Worm (Caenorhabditis elegans) whole organism, mixed stage, embryonic: ENCODE results near the gene F46B6.10.

ENCODE experiments used
- M03D4.4 ChIP-seq: sonication (generic microtip); optimal IDR thresholded peaks from 2 replicates; lab custom pipeline; 2017; ENCODE audit warnings: mild to moderate bottlenecking, missing genetic modification characterization, missing compliant biosample characterization
- bed-3 ChIP-seq: fragments of 200-800 bp; sonication (Bioruptor generic); optimal IDR thresholded peaks from 3 replicates; lab custom pipeline; 2018; ENCODE audit warnings: mild to moderate bottlenecking, missing genetic modification characterization, moderate library complexity, missing compliant biosample characterization
- ceh-39 ChIP-seq: fragments of 150-350 bp; optimal IDR thresholded peaks from 2 replicates; lab custom pipeline; 2014; ENCODE audit warnings: missing biosample characterization, missing genetic modification characterization
- ceh-43 ChIP-seq: fragments of 200-800 bp; sonication (Bioruptor generic); optimal IDR thresholded peaks from 2 replicates; lab custom pipeline; 2018; ENCODE audit warnings: mild to moderate bottlenecking, missing genetic modification characterization, moderate library complexity, missing compliant biosample characterization
- ces-1 ChIP-seq: fragments of 150-350 bp; optimal IDR thresholded peaks from 2 replicates; lab custom pipeline; 2014; ENCODE audit warnings: missing biosample characterization, missing genetic modification reagents, missing genetic modification characterization
- cnd-1 ChIP-seq: fragments of 200-800 bp; sonication (Bioruptor generic); optimal IDR thresholded peaks from 2 replicates; lab custom pipeline; 2018; ENCODE audit warnings: mild to moderate bottlenecking, missing genetic modification characterization, missing compliant biosample characterization
- drap-1 ChIP-seq: fragments of 200-800 bp; sonication (Bioruptor generic); optimal IDR thresholded peaks from 3 replicates; lab custom pipeline; 2018; ENCODE audit warnings: mild to moderate bottlenecking, missing genetic modification characterization, missing compliant biosample characterization
- elt-1 ChIP-seq: sonication (generic microtip); optimal IDR thresholded peaks from 2 replicates; lab custom pipeline; 2017; ENCODE audit warnings: missing genetic modification characterization, mild to moderate bottlenecking, missing compliant biosample characterization, antibody characterized with exemption, moderate library complexity, borderline replicate concordance; ENCODE audit not compliant: insufficient read depth
- elt-3 ChIP-seq: fragments of 150-350 bp; optimal IDR thresholded peaks from 2 replicates; lab custom pipeline; 2014; ENCODE audit warnings: missing biosample characterization, missing genetic modification characterization
- flh-1 ChIP-seq: fragments of 200-800 bp; sonication (Bioruptor generic); optimal IDR thresholded peaks from 2 replicates; lab custom pipeline; 2018; ENCODE audit warnings: mild to moderate bottlenecking, missing genetic modification characterization, moderate library complexity, missing compliant biosample characterization
- ham-2 ChIP-seq: fragments of 200-800 bp; sonication (Bioruptor generic); optimal IDR thresholded peaks from 2 replicates; lab custom pipeline; 2018; ENCODE audit warnings: mild to moderate bottlenecking, missing genetic modification characterization, missing compliant biosample characterization
- hlh-1 ChIP-seq: fragments of 150-350 bp; optimal IDR thresholded peaks from 2 replicates; lab custom pipeline; 2014; ENCODE audit warnings: missing biosample characterization, missing genetic modification reagents, missing genetic modification characterization
- lin-13 ChIP-seq: fragments of 150-350 bp; optimal IDR thresholded peaks from 2 replicates; lab custom pipeline; 2014; ENCODE audit warnings: missing biosample characterization, missing genetic modification characterization
- lin-32 ChIP-seq: fragments of 200-800 bp; sonication (Bioruptor generic); optimal IDR thresholded peaks from 2 replicates; lab custom pipeline; 2018; ENCODE audit warnings: mild to moderate bottlenecking, missing genetic modification characterization, missing compliant biosample characterization
- lsy-2 ChIP-seq: fragments of 150-350 bp; optimal IDR thresholded peaks from 2 replicates; lab custom pipeline; 2014; ENCODE audit warnings: missing biosample characterization, missing genetic modification characterization
- mab-5 ChIP-seq: fragments of 150-350 bp; optimal IDR thresholded peaks from 2 replicates; lab custom pipeline; 2014; ENCODE audit warnings: missing biosample characterization, missing genetic modification characterization
- mep-1 ChIP-seq: fragments of 150-350 bp; optimal IDR thresholded peaks from 2 replicates; lab custom pipeline; 2017; ENCODE audit warnings: missing biosample characterization, missing genetic modification reagents, missing genetic modification characterization, inconsistent platforms
- mls-2 ChIP-seq: sonication (generic microtip); optimal IDR thresholded peaks from 2 replicates; lab custom pipeline; 2016; ENCODE audit warnings: mild to moderate bottlenecking, missing genetic modification characterization, moderate library complexity, missing compliant biosample characterization
- nhr-12 ChIP-seq: fragments of 150-350 bp; optimal IDR thresholded peaks from 2 replicates; lab custom pipeline; 2014; ENCODE audit warnings: missing biosample characterization, missing genetic modification characterization
- nhr-2 ChIP-seq: fragments of 150-350 bp; optimal IDR thresholded peaks from 2 replicates; lab custom pipeline; 2014; ENCODE audit warnings: missing biosample characterization, missing genetic modification characterization
- nhr-237 ChIP-seq: fragments of 150-350 bp; optimal IDR thresholded peaks from 2 replicates; lab custom pipeline; 2014; ENCODE audit warnings: missing biosample characterization, missing genetic modification characterization
- nhr-76 ChIP-seq: sonication (generic microtip); optimal IDR thresholded peaks from 2 replicates; lab custom pipeline; 2017; ENCODE audit warnings: missing biosample characterization, missing genetic modification characterization
- pha-4 ChIP-seq: fragments of 150-350 bp; optimal IDR thresholded peaks from 2 replicates; lab custom pipeline; 2018; ENCODE audit warnings: missing biosample characterization, missing genetic modification reagents, missing genetic modification characterization
- sem-2 ChIP-seq: fragments of 200-800 bp; sonication (Bioruptor generic); optimal IDR thresholded peaks from 2 replicates; lab custom pipeline; 2018; ENCODE audit warnings: mild to moderate bottlenecking, missing genetic modification characterization, missing compliant biosample characterization
- snpc-4 ChIP-seq: fragments of 150-350 bp; optimal IDR thresholded peaks from 2 replicates; lab custom pipeline; 2014; ENCODE audit warnings: missing biosample characterization, missing genetic modification characterization
- sptf-1 ChIP-seq: sonication (generic microtip); optimal IDR thresholded peaks from 2 replicates; lab custom pipeline; 2017; ENCODE audit warnings: mild to moderate bottlenecking, missing genetic modification characterization, moderate library complexity, missing compliant biosample characterization
- tbx-8 ChIP-seq: fragments of 200-800 bp; sonication (Bioruptor generic); optimal IDR thresholded peaks from 2 replicates; lab custom pipeline; 2018; ENCODE audit warnings: mild to moderate bottlenecking, missing genetic modification characterization, moderate library complexity, missing compliant biosample characterization
- unc-120 ChIP-seq: sonication (generic microtip); optimal IDR thresholded peaks from 2 replicates; lab custom pipeline; 2017; ENCODE audit warnings: missing genetic modification characterization, missing compliant biosample characterization; ENCODE audit not compliant: poor library complexity, severe bottlenecking
- unc-39 ChIP-seq: fragments of 150-350 bp; optimal IDR thresholded peaks from 2 replicates; lab custom pipeline; 2014; ENCODE audit warnings: missing biosample characterization, missing genetic modification characterization
- unc-62 ChIP-seq: fragments of 150-350 bp; optimal IDR thresholded peaks from 2 replicates; lab custom pipeline; 2014; ENCODE audit warnings: missing biosample characterization, missing genetic modification reagents, missing genetic modification characterization
- ztf-11 ChIP-seq: fragments of 150-350 bp; optimal IDR thresholded peaks from 2 replicates; lab custom pipeline; 2014; ENCODE audit warnings: missing biosample characterization, missing genetic modification characterization

Gene F46B6.10

DNA sequence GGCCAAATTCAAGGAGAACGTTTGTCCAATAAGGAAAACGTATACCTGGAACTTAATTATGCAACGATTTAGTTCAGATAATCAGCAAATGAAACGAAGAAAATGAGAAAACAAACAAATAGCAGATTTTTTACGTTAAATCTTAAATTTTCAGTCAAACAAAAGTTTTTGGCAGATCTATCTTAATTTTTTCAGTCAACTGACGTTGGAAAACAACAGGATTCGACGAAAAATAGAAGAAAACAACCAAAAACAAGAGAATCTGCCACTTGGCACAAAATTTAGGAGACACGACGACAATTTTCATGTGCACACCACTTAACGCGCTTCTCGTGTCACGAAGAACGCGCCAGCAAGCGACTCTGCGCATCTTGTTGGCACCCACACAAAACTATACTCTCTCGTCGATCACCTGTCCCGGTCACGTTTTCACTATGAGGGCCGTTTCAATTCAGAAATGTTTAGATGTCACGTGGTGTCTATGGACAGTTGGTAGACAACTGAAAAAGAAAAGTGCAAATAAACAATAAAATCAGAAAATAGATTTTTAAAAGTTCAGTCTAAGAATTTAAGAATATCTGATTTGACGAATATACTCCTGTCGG, 12.1 kb downstream of the F46B6.10 start, which contains the start of gene ztf-7:
ztf-7 (minus strand) TSS at position 51 of the 605 bp plus-strand sequence.
- TF ChIP-seq ceh-43 (GFP tag; lab: Kevin White, UChicago) (no peak), pha-4 (tag; lab: Kevin White, UChicago) (peak; percentile 84), lin-32 (GFP tag; lab: Kevin White, UChicago) (peak; percentile 4), sptf-1 (peak; percentile 68), unc-62 (GFP tag; lab: Kevin White, UChicago) (peak; percentile 67), nhr-237 (tag; lab: Kevin White, UChicago) (peak; percentile 42), ham-2 (no peak), unc-120 (tag; lab: Kevin White, UChicago) (no peak), mep-1 (tag; lab: Kevin White, UChicago) (peak; percentile 92), hlh-1 (tag; lab: Kevin White, UChicago) (peak; percentile 72), lin-13 (tag; lab: Kevin White, UChicago) (peak; percentile 84)

- TF ChIP-seq lin-32 (GFP tag; lab: Kevin White, UChicago) (no peak), nhr-76 (tag; lab: Kevin White, UChicago) (no peak), unc-120 (tag; lab: Kevin White, UChicago) (no peak), lin-13 (tag; lab: Kevin White, UChicago) (no peak), ztf-11 (no peak), cnd-1 (tag; lab: Kevin White, UChicago) (no peak), drap-1 (GFP tag; lab: Kevin White, UChicago) (no peak), lsy-2 (tag; lab: Kevin White, UChicago) (no peak)
These were observed 15.1 kb downstream of the F46B6.10 start, which contains the start of gene F46B6.6 for ce11 chrV:9786721-9787131. Gene F46B6.6 (minus strand): TSS chrV:9786868.

ce11 chrV:9784215-9784614, 17.6 kb downstream of the F46B6.10 start:
- TF ChIP-seq lin-32 (GFP tag; lab: Kevin White, UChicago) (no peak), snpc-4 (tag; lab: Kevin White, UChicago) (no peak), ham-2 (no peak), sem-2 (no peak), flh-1 (GFP tag; lab: Kevin White, UChicago) (no peak), unc-62 (GFP tag; lab: Kevin White, UChicago) (no peak), ceh-39 (no peak), cnd-1 (tag; lab: Kevin White, UChicago) (no peak), tbx-8 (no peak), nhr-237 (tag; lab: Kevin White, UChicago) (no peak), mls-2 (tag; lab: Kevin White, UChicago) (no peak), unc-39 (tag; lab: Kevin White, UChicago) (no peak), drap-1 (GFP tag; lab: Kevin White, UChicago) (no peak), elt-3 (no peak), ces-1 (no peak), mab-5 (tag; lab: Kevin White, UChicago) (no peak), M03D4.4 (no peak), elt-1 (tag; lab: Kevin White, UChicago) (no peak)

- TF ChIP-seq bed-3 (GFP tag; lab: Kevin White, UChicago) (no peak), ces-1 (no peak), unc-62 (GFP tag; lab: Kevin White, UChicago) (no peak), ztf-11 (no peak), mab-5 (tag; lab: Kevin White, UChicago) (no peak), M03D4.4 (no peak), pha-4 (tag; lab: Kevin White, UChicago) (no peak), nhr-237 (tag; lab: Kevin White, UChicago) (no peak), tbx-8 (no peak), unc-120 (tag; lab: Kevin White, UChicago) (no peak), unc-39 (tag; lab: Kevin White, UChicago) (no peak), mls-2 (tag; lab: Kevin White, UChicago) (no peak), nhr-2 (no peak), nhr-12 (tag; lab: Kevin White, UChicago) (no peak), drap-1 (GFP tag; lab: Kevin White, UChicago) (no peak), ceh-43 (GFP tag; lab: Kevin White, UChicago) (no peak), sem-2 (no peak), snpc-4 (tag; lab: Kevin White, UChicago) (no peak), lin-32 (GFP tag; lab: Kevin White, UChicago) (no peak)
These were observed 18.9 kb downstream of the F46B6.10 start, which contains the start of gene F46B6.5 for ce11 chrV:9782969-9783368. Gene F46B6.5 (minus strand): TSS chrV:9783069.
